Worm (Caenorhabditis elegans) whole organism, L1 larva: Measurements from ENCODE around the gene T13C5.6.

Source experiments
- F16B12.6 ChIP-seq: fragments of 150-350 bp; optimal IDR thresholded peaks from 2 replicates; lab custom pipeline; 2014; ENCODE audit warnings: missing biosample characterization, missing genetic modification characterization
- Y116A8C.19 ChIP-seq: sonication (generic microtip); optimal IDR thresholded peaks from 2 replicates; lab custom pipeline; 2016; ENCODE audit warnings: missing compliant biosample characterization, missing genetic modification characterization, borderline replicate concordance
- alr-1 ChIP-seq: fragments of 200-800 bp; sonication (Bioruptor generic); optimal IDR thresholded peaks from 2 replicates; lab custom pipeline; 2018; ENCODE audit warnings: borderline replicate concordance, mild to moderate bottlenecking, missing genetic modification characterization, missing compliant biosample characterization
- blmp-1 ChIP-seq: fragments of 150-350 bp; optimal IDR thresholded peaks from 2 replicates; lab custom pipeline; 2014; ENCODE audit warnings: missing biosample characterization, missing genetic modification characterization
- ceh-63 ChIP-seq: fragments of 200-800 bp; sonication (Bioruptor generic); optimal IDR thresholded peaks from 2 replicates; lab custom pipeline; 2018; ENCODE audit warnings: mild to moderate bottlenecking, missing genetic modification characterization, missing compliant biosample characterization
- ceh-90 ChIP-seq: sonication (generic microtip); optimal IDR thresholded peaks from 2 replicates; lab custom pipeline; 2016; ENCODE audit warnings: missing genetic modification characterization, missing compliant biosample characterization
- dsc-1 ChIP-seq: sonication (generic microtip); optimal IDR thresholded peaks from 2 replicates; lab custom pipeline; 2016; ENCODE audit warnings: mild to moderate bottlenecking, missing genetic modification characterization, missing compliant biosample characterization
- efl-1 ChIP-seq, 4 experiments: fragments of 150-350 bp; optimal IDR thresholded peaks in 3 of 4; peaks in 1 of 4; 1 replicate in 1 of 4; 2 replicates in 3 of 4; lab custom pipeline; 2014; ENCODE audit warnings: missing biosample characterization in 2 of 4, missing genetic modification characterization in 2 of 4, missing genetic modification reagents in 2 of 4
- egl-13 ChIP-seq: sonication (generic microtip); optimal IDR thresholded peaks from 2 replicates; lab custom pipeline; 2016; ENCODE audit warnings: missing genotype, missing genetic modification reagents, missing genetic modification characterization, missing compliant biosample characterization
- elt-2 ChIP-seq: sonication (generic microtip); optimal IDR thresholded peaks from 2 replicates; lab custom pipeline; 2016; ENCODE audit warnings: missing genetic modification characterization, mild to moderate bottlenecking, inconsistent platforms, missing compliant biosample characterization, missing genetic modification reagents
- elt-3 ChIP-seq, 6 experiments: fragments of 150-350 bp in 1 of 6; sonication (generic microtip); optimal IDR thresholded peaks; 2 replicates each; lab custom pipeline; 2017 to 2018; ENCODE audit warnings: missing biosample characterization in 6 of 6, missing genetic modification characterization in 6 of 6, inconsistent platforms in 1 of 6
- ets-5 ChIP-seq: fragments of 200-800 bp; sonication (Bioruptor generic); IDR thresholded peaks from 2 replicates; pipeline ENCODE4 v1.3.6; 2022; ENCODE audit warnings: missing genetic modification characterization, missing compliant biosample characterization
- fkh-10 ChIP-seq: sonication (generic microtip); optimal IDR thresholded peaks from 2 replicates; lab custom pipeline; 2017; ENCODE audit warnings: missing biosample characterization, missing genetic modification reagents, missing genetic modification characterization
- fkh-4 ChIP-seq: sonication (generic microtip); optimal IDR thresholded peaks from 2 replicates; lab custom pipeline; 2016; ENCODE audit warnings: missing compliant biosample characterization, missing genetic modification characterization, borderline replicate concordance
- fkh-8 ChIP-seq: sonication (generic microtip); optimal IDR thresholded peaks from 2 replicates; lab custom pipeline; 2016; ENCODE audit warnings: mild to moderate bottlenecking, missing genetic modification characterization, missing compliant biosample characterization
- hlh-17 ChIP-seq: fragments of 200-800 bp; sonication (Bioruptor generic); optimal IDR thresholded peaks from 2 replicates; lab custom pipeline; 2018; ENCODE audit warnings: missing genetic modification characterization, mild to moderate bottlenecking, missing compliant biosample characterization, moderate library complexity, borderline replicate concordance
- hlh-4 ChIP-seq: sonication (generic microtip); optimal IDR thresholded peaks from 2 replicates; lab custom pipeline; 2016; ENCODE audit warnings: mild to moderate bottlenecking, missing genetic modification characterization, missing compliant biosample characterization
- irx-1 ChIP-seq: sonication (generic microtip); optimal IDR thresholded peaks from 2 replicates; lab custom pipeline; 2016; ENCODE audit warnings: missing genetic modification characterization, missing compliant biosample characterization
- isw-1 ChIP-seq: fragments of 200-800 bp; sonication (Bioruptor generic); IDR thresholded peaks from 2 replicates; pipeline ENCODE4 v1.3.6; 2022; ENCODE audit warnings: missing genetic modification characterization, missing compliant biosample characterization
- jun-1 ChIP-seq: fragments of 150-350 bp; optimal IDR thresholded peaks from 2 replicates; lab custom pipeline; 2014; ENCODE audit warnings: missing biosample characterization, missing genetic modification reagents, missing genetic modification characterization
- lin-13 ChIP-seq: fragments of 150-350 bp; optimal IDR thresholded peaks from 2 replicates; lab custom pipeline; 2014; ENCODE audit warnings: missing biosample characterization, missing genetic modification reagents, missing genetic modification characterization
- lin-35 ChIP-seq, 2 experiments: fragments of 150-350 bp; optimal IDR thresholded peaks; 2 replicates each; lab custom pipeline; 2014; ENCODE audit warnings: missing biosample characterization in 2 of 2, missing genetic modification characterization in 2 of 2, missing genetic modification reagents in 2 of 2
- mdl-1 ChIP-seq, 2 experiments: fragments of 150-350 bp; optimal IDR thresholded peaks; 2 replicates each; lab custom pipeline; 2014 to 2017; ENCODE audit warnings: missing biosample characterization in 2 of 2, missing genetic modification characterization in 2 of 2, inconsistent platforms in 1 of 2
- nhr-12 ChIP-seq: sonication (generic microtip); optimal IDR thresholded peaks from 2 replicates; lab custom pipeline; 2017; ENCODE audit warnings: missing biosample characterization, missing genetic modification characterization
- nhr-19 ChIP-seq: fragments of 200-800 bp; sonication (Bioruptor generic); conservative IDR thresholded peaks from 2 replicates; pipeline ENCODE4 v1.3.6; 2022; ENCODE audit warnings: missing genetic modification characterization, missing compliant biosample characterization
- nhr-237 ChIP-seq: fragments of 150-350 bp; optimal IDR thresholded peaks from 2 replicates; lab custom pipeline; 2014; ENCODE audit warnings: missing biosample characterization, missing genetic modification characterization
- nhr-28 ChIP-seq: fragments of 150-350 bp; optimal IDR thresholded peaks from 2 replicates; lab custom pipeline; 2014; ENCODE audit warnings: missing biosample characterization, missing genetic modification characterization
- nhr-47 ChIP-seq: sonication (generic microtip); optimal IDR thresholded peaks from 2 replicates; lab custom pipeline; 2016; ENCODE audit warnings: mild to moderate bottlenecking, missing genetic modification characterization, moderate library complexity, missing compliant biosample characterization
- nhr-71 ChIP-seq: sonication (generic microtip); optimal IDR thresholded peaks from 2 replicates; lab custom pipeline; 2016; ENCODE audit warnings: mild to moderate bottlenecking, missing genetic modification characterization, moderate library complexity, missing compliant biosample characterization
- nhr-77 ChIP-seq: fragments of 150-350 bp; optimal IDR thresholded peaks from 2 replicates; lab custom pipeline; 2014; ENCODE audit warnings: missing biosample characterization, missing genetic modification characterization
- nhr-85 ChIP-seq: sonication (generic microtip); peaks from one replicate; lab custom pipeline; 2016; ENCODE audit warnings: missing genetic modification characterization, inconsistent platforms, missing compliant biosample characterization
- pag-3 ChIP-seq: sonication (generic microtip); optimal IDR thresholded peaks from 2 replicates; lab custom pipeline; 2017; ENCODE audit warnings: missing genetic modification characterization, mild to moderate bottlenecking, missing compliant biosample characterization, antibody characterized with exemption, borderline replicate concordance; ENCODE audit not compliant: insufficient read depth
- pax-3 ChIP-seq: fragments of 200-800 bp; sonication (Bioruptor generic); optimal IDR thresholded peaks from 2 replicates; lab custom pipeline; 2018; ENCODE audit warnings: mild to moderate bottlenecking, missing genetic modification characterization, moderate library complexity, missing compliant biosample characterization
- skn-1 ChIP-seq: fragments of 150-350 bp; optimal IDR thresholded peaks from 2 replicates; lab custom pipeline; 2014; ENCODE audit warnings: missing biosample characterization, missing genetic modification characterization
- snpc-4 ChIP-seq: fragments of 150-350 bp; optimal IDR thresholded peaks from 2 replicates; lab custom pipeline; 2014; ENCODE audit warnings: missing biosample characterization, missing genetic modification characterization
- snu-23 ChIP-seq: sonication (generic microtip); optimal IDR thresholded peaks from 2 replicates; lab custom pipeline; 2016; ENCODE audit warnings: missing genetic modification characterization, missing compliant biosample characterization
- sptf-1 ChIP-seq: fragments of 150-350 bp; optimal IDR thresholded peaks from 2 replicates; lab custom pipeline; 2014; ENCODE audit warnings: missing biosample characterization, missing genetic modification characterization
- sup-37 ChIP-seq: fragments of 200-800 bp; sonication (Bioruptor generic); optimal IDR thresholded peaks from 2 replicates; lab custom pipeline; 2018; ENCODE audit warnings: mild to moderate bottlenecking, missing genetic modification characterization, missing compliant biosample characterization
- swsn-7 ChIP-seq: sonication (generic microtip); optimal IDR thresholded peaks from 2 replicates; lab custom pipeline; 2016; ENCODE audit warnings: missing genetic modification characterization, missing compliant biosample characterization
- tlp-1 ChIP-seq: fragments of 150-350 bp; optimal IDR thresholded peaks from 2 replicates; lab custom pipeline; 2014; ENCODE audit warnings: missing biosample characterization, missing genetic modification characterization
- unc-130 ChIP-seq: fragments of 150-350 bp; optimal IDR thresholded peaks from 2 replicates; lab custom pipeline; 2017; ENCODE audit warnings: missing biosample characterization, missing genetic modification characterization, inconsistent platforms
- unc-62 ChIP-seq: fragments of 150-350 bp; optimal IDR thresholded peaks from 2 replicates; lab custom pipeline; 2014; ENCODE audit warnings: missing biosample characterization, missing genetic modification reagents, missing genetic modification characterization
- vab-15 ChIP-seq: sonication (generic microtip); optimal IDR thresholded peaks from 2 replicates; lab custom pipeline; 2017; ENCODE audit warnings: missing genotype, mild to moderate bottlenecking, missing genetic modification characterization, missing compliant biosample characterization
- xbp-1 ChIP-seq: sonication (generic microtip); optimal IDR thresholded peaks from 2 replicates; lab custom pipeline; 2016; ENCODE audit warnings: missing genetic modification characterization, missing compliant biosample characterization
- ztf-11 ChIP-seq, 2 experiments: sonication (generic microtip); optimal IDR thresholded peaks; 2 replicates each; lab custom pipeline; 2016 to 2017; ENCODE audit warnings: missing genetic modification characterization in 2 of 2, missing biosample characterization in 1 of 2, missing compliant biosample characterization in 1 of 2
- ztf-4 ChIP-seq: fragments of 150-350 bp; optimal IDR thresholded peaks from 2 replicates; lab custom pipeline; 2014; ENCODE audit warnings: missing biosample characterization, missing genetic modification characterization

Gene T13C5.6

ce11 chrX:6169252-6169651 lies 38.2 kb downstream of the T13C5.6 start, which contains the start of gene T25B2.2:
T25B2.2 (plus strand) TSS chrX:6169643.
- TF ChIP-seq ztf-4 (no peak), lin-35 (GFP tag; optimal IDR thresholded peaks at IDR 0.05; lab: Kevin White, UChicago) (peak in 1 of 2 experiments; percentile 40), egl-13 (no peak), jun-1 (tag; lab: Kevin White, UChicago) (peak; percentile 21), elt-2 (tag; lab: Kevin White, UChicago) (peak; percentile 92), snpc-4 (no peak)
- TF ChIP-seq, all 84 proteins: peak for 3

DNA sequence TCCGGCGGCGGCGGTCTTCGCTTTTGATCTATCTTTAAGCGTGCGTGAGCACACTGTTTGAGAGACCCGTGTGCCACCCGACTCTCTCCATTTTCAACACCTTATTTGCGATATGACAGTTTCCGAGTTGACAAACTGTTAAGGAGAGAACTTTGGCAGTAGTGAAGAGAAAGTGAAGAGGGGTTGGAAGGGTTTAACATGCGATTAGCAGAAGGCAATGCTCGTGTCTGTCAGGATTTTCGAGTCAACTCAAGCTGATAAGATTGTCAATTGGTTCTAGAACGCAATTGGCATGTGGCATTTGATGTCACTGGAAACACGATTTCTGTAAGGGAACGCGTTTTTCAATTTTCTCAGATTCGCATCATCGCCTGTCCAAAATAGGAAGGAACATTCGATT lies 40.1 kb downstream of the T13C5.6 start:
- no peak for TF ChIP-seq nhr-19 (GFP tag; lab: Robert Waterston, UW)
- TF ChIP-seq irx-1 (tag; lab: Kevin White, UChicago) = no peak
- no peak for TF ChIP-seq skn-1 (tag; lab: Kevin White, UChicago)
- TF ChIP-seq ceh-63 (GFP tag; lab: Kevin White, UChicago) = no peak
- TF ChIP-seq snpc-4 = no peak
- no peak for TF ChIP-seq mdl-1 (tag; optimal IDR thresholded peaks at IDR 0.05; lab: Kevin White, UChicago)
- no peak for TF ChIP-seq ztf-4

- TF ChIP-seq nhr-85 (tag; lab: Kevin White, UChicago) (no peak), egl-13 (no peak), ets-5 (no peak), blmp-1 (tag; lab: Kevin White, UChicago) (no peak), hlh-17 (GFP tag; lab: Kevin White, UChicago) (no peak), jun-1 (tag; lab: Kevin White, UChicago) (no peak), nhr-12 (tag; lab: Kevin White, UChicago) (no peak), tlp-1 (tag; lab: Kevin White, UChicago) (no peak)
Measured at ce11 chrX:6162037-6162436, 45.5 kb downstream of the T13C5.6 start.

- TF ChIP-seq efl-1 (optimal IDR thresholded peaks at IDR 0.05; lab: Kevin White, UChicago) = no peak
- no peak for TF ChIP-seq efl-1 (GFP tag; optimal IDR thresholded peaks at IDR 0.05 in 1 of 2; lab: Kevin White, UChicago)
- TF ChIP-seq F16B12.6 = no peak
- no peak for TF ChIP-seq fkh-4
- TF ChIP-seq unc-62 = no peak
- no peak for TF ChIP-seq sup-37 (GFP tag; lab: Kevin White, UChicago)
- no peak for TF ChIP-seq vab-15 (tag; lab: Kevin White, UChicago)
- TF ChIP-seq Y116A8C.19 (tag; lab: Kevin White, UChicago) = no peak
- no peak for TF ChIP-seq unc-130 (tag; lab: Kevin White, UChicago)
- no peak for TF ChIP-seq fkh-8
- no peak for TF ChIP-seq ets-5
- TF ChIP-seq snu-23 = no peak
- no peak for TF ChIP-seq sptf-1 (tag; lab: Kevin White, UChicago)
- no peak for TF ChIP-seq hlh-4 (tag; lab: Kevin White, UChicago)
- no peak for TF ChIP-seq nhr-71 (tag; lab: Kevin White, UChicago)
- TF ChIP-seq alr-1 (tag; lab: Kevin White, UChicago) = no peak
- TF ChIP-seq snpc-4 = no peak
- TF ChIP-seq fkh-10 = no peak
- no peak for TF ChIP-seq blmp-1 (tag; lab: Kevin White, UChicago)
- TF ChIP-seq, all 84 proteins: peak for 0
Measured at ce11 chrX:6160427-6160826, 47.1 kb downstream of the T13C5.6 start, which contains the start of gene odd-2. odd-2 (minus strand) TSS chrX:6160527.

DNA sequence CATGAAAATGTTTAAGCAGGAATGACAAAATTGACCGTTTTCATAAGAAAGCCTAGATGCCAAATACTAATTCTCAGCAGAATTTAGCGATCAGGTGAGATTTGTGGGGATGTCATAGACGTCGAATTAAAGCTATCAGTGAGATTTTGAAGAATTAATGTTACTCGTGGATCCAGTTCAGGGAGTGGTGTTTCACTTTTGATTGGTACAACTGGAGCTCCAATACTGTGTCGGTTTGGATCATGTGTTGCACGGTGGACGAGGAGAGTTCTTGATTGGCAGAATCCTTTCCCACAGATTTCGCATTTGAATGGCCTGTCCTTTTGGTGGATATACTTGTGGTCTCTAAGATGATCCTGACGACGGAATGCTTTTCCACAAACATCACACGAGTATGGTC lies 47.9 kb downstream of the T13C5.6 start:
- TF ChIP-seq lin-35 (GFP tag; optimal IDR thresholded peaks at IDR 0.05; lab: Kevin White, UChicago) (no peak), xbp-1 (tag; lab: Kevin White, UChicago) (no peak), ztf-11 (tag; optimal IDR thresholded peaks at IDR 0.05; lab: Kevin White, UChicago) (no peak), dsc-1 (tag; lab: Kevin White, UChicago) (no peak), elt-3 (tag; optimal IDR thresholded peaks at IDR 0.05; lab: Kevin White, UChicago) (no peak), alr-1 (tag; lab: Kevin White, UChicago) (no peak), isw-1 (GFP tag; lab: Robert Waterston, UW) (no peak), nhr-237 (tag; lab: Kevin White, UChicago) (no peak), swsn-7 (tag; lab: Kevin White, UChicago) (no peak), nhr-77 (no peak), hlh-4 (tag; lab: Kevin White, UChicago) (no peak), vab-15 (tag; lab: Kevin White, UChicago) (no peak), irx-1 (tag; lab: Kevin White, UChicago) (no peak), nhr-28 (tag; lab: Kevin White, UChicago) (no peak), lin-13 (GFP tag; lab: Kevin White, UChicago) (no peak), nhr-47 (tag; lab: Kevin White, UChicago) (no peak), ceh-90 (tag; lab: Kevin White, UChicago) (no peak), pax-3 (tag; lab: Kevin White, UChicago) (no peak), pag-3 (tag; lab: Kevin White, UChicago) (no peak)
